Worm (Caenorhabditis elegans) whole organism, late embryonic: Measurements from ENCODE around the gene Y94H6A.12.
"Not testable (repeated sequence)": the region's sequence is repeated elsewhere in the genome, so short reads cannot be mapped to it uniquely, and the experiment has no call there.

Experiments used
- K09A11.1 ChIP-seq: sonication (generic microtip); optimal IDR thresholded peaks from 2 replicates; lab custom pipeline; 2017; ENCODE audit warnings: antibody characterized with exemption, mild to moderate bottlenecking, missing genetic modification characterization, missing compliant biosample characterization; ENCODE audit not compliant: insufficient read depth
- ahr-1 ChIP-seq: sonication (generic microtip); optimal IDR thresholded peaks from 2 replicates; lab custom pipeline; 2016; ENCODE audit warnings: missing genetic modification characterization, missing compliant biosample characterization
- ceh-19 ChIP-seq: fragments of 200-800 bp; sonication (Bioruptor generic); optimal IDR thresholded peaks from 2 replicates; lab custom pipeline; 2018; ENCODE audit warnings: mild to moderate bottlenecking, missing genetic modification characterization, missing compliant biosample characterization
- ceh-24 ChIP-seq: sonication (generic microtip); optimal IDR thresholded peaks from 2 replicates; lab custom pipeline; 2016; ENCODE audit warnings: mild to moderate bottlenecking, missing genetic modification characterization, missing compliant biosample characterization
- ceh-34 ChIP-seq: sonication (generic microtip); optimal IDR thresholded peaks from 2 replicates; lab custom pipeline; 2016; ENCODE audit warnings: mild to moderate bottlenecking, missing genetic modification characterization, missing compliant biosample characterization
- ceh-45 ChIP-seq: fragments of 200-800 bp; sonication (Bioruptor generic); IDR thresholded peaks from 2 replicates; pipeline ENCODE4 v1.3.6; 2022; ENCODE audit warnings: missing genetic modification reagents, missing genetic modification characterization, missing compliant biosample characterization
- ceh-48 ChIP-seq: sonication (generic microtip); optimal IDR thresholded peaks from 2 replicates; lab custom pipeline; 2016; ENCODE audit warnings: missing genetic modification characterization, inconsistent platforms, missing compliant biosample characterization
- che-1 ChIP-seq: sonication (generic microtip); optimal IDR thresholded peaks from 2 replicates; lab custom pipeline; 2016; ENCODE audit warnings: mild to moderate bottlenecking, missing genetic modification characterization, missing compliant biosample characterization
- dve-1 ChIP-seq: sonication (generic microtip); optimal IDR thresholded peaks from 2 replicates; lab custom pipeline; 2017; ENCODE audit warnings: antibody characterized with exemption, mild to moderate bottlenecking, missing genetic modification characterization, missing compliant biosample characterization
- elt-2 ChIP-seq: sonication (generic microtip); optimal IDR thresholded peaks from 2 replicates; lab custom pipeline; 2016; ENCODE audit warnings: missing genetic modification reagents, missing genetic modification characterization, missing compliant biosample characterization
- ets-4 ChIP-seq: sonication (generic microtip); optimal IDR thresholded peaks from 2 replicates; lab custom pipeline; 2016; ENCODE audit warnings: missing genetic modification characterization, missing compliant biosample characterization
- fkh-10 ChIP-seq: fragments of 150-350 bp; optimal IDR thresholded peaks from 2 replicates; lab custom pipeline; 2014; ENCODE audit warnings: missing biosample characterization, missing genetic modification reagents, missing genetic modification characterization
- hlh-13 ChIP-seq: fragments of 200-800 bp; sonication (Bioruptor generic); optimal IDR thresholded peaks from 2 replicates; lab custom pipeline; 2018; ENCODE audit warnings: mild to moderate bottlenecking, missing genetic modification characterization, missing compliant biosample characterization
- hlh-30 ChIP-seq: sonication (generic microtip); optimal IDR thresholded peaks from 2 replicates; lab custom pipeline; 2017; ENCODE audit warnings: antibody characterized with exemption, missing genetic modification characterization, missing compliant biosample characterization; ENCODE audit not compliant: insufficient read depth
- mec-3 ChIP-seq: sonication (generic microtip); optimal IDR thresholded peaks from 2 replicates; lab custom pipeline; 2016; ENCODE audit warnings: borderline replicate concordance, missing genetic modification characterization, missing compliant biosample characterization
- nhr-232 ChIP-seq: sonication (generic microtip); optimal IDR thresholded peaks from 2 replicates; lab custom pipeline; 2016; ENCODE audit warnings: missing genetic modification characterization, missing compliant biosample characterization
- odd-2 ChIP-seq: sonication (generic microtip); optimal IDR thresholded peaks from 2 replicates; lab custom pipeline; 2017; ENCODE audit warnings: antibody characterized with exemption, mild to moderate bottlenecking, missing genetic modification characterization, missing compliant biosample characterization
- pag-3 ChIP-seq: sonication (generic microtip); optimal IDR thresholded peaks from 2 replicates; lab custom pipeline; 2016; ENCODE audit warnings: missing compliant biosample characterization, missing genetic modification characterization, borderline replicate concordance
- pha-2 ChIP-seq: sonication (generic microtip); optimal IDR thresholded peaks from 2 replicates; lab custom pipeline; 2017; ENCODE audit warnings: mild to moderate bottlenecking, missing genetic modification characterization, missing compliant biosample characterization
- pha-4 ChIP-seq: fragments of 150-350 bp; optimal IDR thresholded peaks from 2 replicates; lab custom pipeline; 2018; ENCODE audit warnings: missing biosample characterization, missing genetic modification reagents, missing genetic modification characterization
- pqm-1 ChIP-seq: sonication (generic microtip); optimal IDR thresholded peaks from 2 replicates; lab custom pipeline; 2016; ENCODE audit warnings: missing genetic modification characterization, missing compliant biosample characterization
- rnt-1 ChIP-seq: sonication (generic microtip); optimal IDR thresholded peaks from 2 replicates; lab custom pipeline; 2016; ENCODE audit warnings: missing genetic modification characterization, missing compliant biosample characterization
- sox-2 ChIP-seq: fragments of 200-800 bp; sonication (Bioruptor generic); IDR thresholded peaks from 2 replicates; pipeline ENCODE4 v1.3.6; 2022; ENCODE audit warnings: missing genetic modification reagents, missing genetic modification characterization, missing compliant biosample characterization
- syd-9 ChIP-seq: sonication (generic microtip); optimal IDR thresholded peaks from 2 replicates; lab custom pipeline; 2016; ENCODE audit warnings: mild to moderate bottlenecking, missing genetic modification characterization, moderate library complexity, missing compliant biosample characterization
- tbx-2 ChIP-seq: sonication (generic microtip); optimal IDR thresholded peaks from 2 replicates; lab custom pipeline; 2016; ENCODE audit warnings: missing genetic modification characterization, missing compliant biosample characterization
- tbx-7 ChIP-seq: sonication (generic microtip); optimal IDR thresholded peaks from 2 replicates; lab custom pipeline; 2016; ENCODE audit warnings: missing genotype, missing genetic modification characterization, missing compliant biosample characterization
- ttx-3 ChIP-seq: sonication (generic microtip); optimal IDR thresholded peaks from 2 replicates; lab custom pipeline; 2016; ENCODE audit warnings: missing genetic modification reagents, missing genetic modification characterization, missing compliant biosample characterization
- unc-3 ChIP-seq, 2 experiments: fragments of 200-800 bp in 1 of 2; sonication (Bioruptor generic) in 1 of 2; sonication (generic microtip) in 1 of 2; conservative IDR thresholded peaks in 1 of 2; optimal IDR thresholded peaks in 1 of 2; 2 replicates each; pipeline versions ENCODE4 v1.3.6 to Lab custom; 2016 to 2022; ENCODE audit warnings: missing compliant biosample characterization in 2 of 2, missing genetic modification characterization in 2 of 2, missing genetic modification reagents in 1 of 2
- unc-42 ChIP-seq: sonication (generic microtip); optimal IDR thresholded peaks from 2 replicates; lab custom pipeline; 2016; ENCODE audit warnings: missing genotype, missing genetic modification characterization, missing compliant biosample characterization
- zip-5 ChIP-seq: sonication (generic microtip); optimal IDR thresholded peaks from 2 replicates; lab custom pipeline; 2016; ENCODE audit warnings: missing genetic modification characterization, missing compliant biosample characterization
- ztf-16 ChIP-seq: sonication (generic microtip); optimal IDR thresholded peaks from 2 replicates; lab custom pipeline; 2017; ENCODE audit warnings: missing genetic modification characterization, missing compliant biosample characterization

Gene Y94H6A.12

ce11 chrIV:2748863-2749451, 36.1 kb upstream of the Y94H6A.12 start:
- TF ChIP-seq ceh-48 (tag; lab: Kevin White, UChicago) (no peak), elt-2 (tag; lab: Kevin White, UChicago) (peak; percentile 66)

- peak; percentile 3 for TF ChIP-seq unc-42 (tag; lab: Kevin White, UChicago)
- TF ChIP-seq ztf-16 (tag; lab: Kevin White, UChicago) = no peak
Observed at ce11 chrIV:2747385-2748007, 34.7 kb upstream of the Y94H6A.12 start.

ce11 chrIV:2742470-2743044, 29.7 kb upstream of the Y94H6A.12 start, which contains the start of gene nhr-277:
Gene nhr-277 (plus strand): TSS chrIV:2742994.
- TF ChIP-seq rnt-1 (no peak), K09A11.1 (tag; lab: Kevin White, UChicago) (no peak), ets-4 (tag; lab: Kevin White, UChicago) (no peak), nhr-232 (tag; lab: Kevin White, UChicago) (no peak), hlh-30 (no peak)

- peak; percentile 4 for TF ChIP-seq ceh-34 (tag; lab: Kevin White, UChicago)
- TF ChIP-seq ceh-45 (GFP tag; lab: Robert Waterston, UW) = peak; percentile 84
- peak; percentile 71 for TF ChIP-seq sox-2
- TF ChIP-seq che-1 = peak; percentile 45
- peak; percentile 82 for TF ChIP-seq unc-3 (GFP tag; conservative IDR thresholded peaks at IDR 0.05; lab: Robert Waterston, UW)
- not testable (repeated sequence) for TF ChIP-seq unc-3 (tag; optimal IDR thresholded peaks at IDR 0.05; lab: Kevin White, UChicago)
Observed at ce11 chrIV:2740035-2740434, 27.2 kb upstream of the Y94H6A.12 start.

ce11 chrIV:2738466-2738865, 25.6 kb upstream of the Y94H6A.12 start:
- TF ChIP-seq hlh-13 (no peak), pqm-1 (no peak)

ce11 chrIV:2736575-2736974, 23.7 kb upstream of the Y94H6A.12 start:
- no peak for TF ChIP-seq K09A11.1 (tag; lab: Kevin White, UChicago)
- TF ChIP-seq zip-5 (tag; lab: Kevin White, UChicago) = no peak
- TF ChIP-seq ceh-19 (GFP tag; lab: Kevin White, UChicago) = no peak
- no peak for TF ChIP-seq ceh-24

- TF ChIP-seq syd-9 (no peak), ttx-3 (tag; lab: Kevin White, UChicago) (no peak), dve-1 (tag; lab: Kevin White, UChicago) (no peak), tbx-7 (tag; lab: Kevin White, UChicago) (no peak)
Observed at ce11 chrIV:2734675-2735074, 21.8 kb upstream of the Y94H6A.12 start.

- TF ChIP-seq pha-2 (tag; lab: Kevin White, UChicago) (no peak), hlh-13 (no peak), K09A11.1 (tag; lab: Kevin White, UChicago) (no peak), ceh-45 (GFP tag; lab: Robert Waterston, UW) (no peak), pha-4 (tag; lab: Kevin White, UChicago) (no peak), tbx-2 (tag; lab: Kevin White, UChicago) (no peak), ceh-34 (tag; lab: Kevin White, UChicago) (no peak), odd-2 (tag; lab: Kevin White, UChicago) (no peak), pag-3 (no peak), ahr-1 (tag; lab: Kevin White, UChicago) (no peak), rnt-1 (no peak), unc-42 (tag; lab: Kevin White, UChicago) (no peak), fkh-10 (no peak), mec-3 (tag; lab: Kevin White, UChicago) (no peak), dve-1 (tag; lab: Kevin White, UChicago) (no peak)
Observed at ce11 chrIV:2729957-2730356, 17.1 kb upstream of the Y94H6A.12 start, which contains the start of gene Y94H6A.2. Gene Y94H6A.2 (plus strand): TSS chrIV:2730292.
